Worm (Caenorhabditis elegans) whole organism, L4/young adult: ENCODE results near the gene ZK666.12.

Source experiments
- W03F9.2 ChIP-seq: fragments of 150-350 bp; optimal IDR thresholded peaks from 2 replicates; lab custom pipeline; 2014; ENCODE audit warnings: missing biosample characterization, missing genetic modification characterization
- him-1 ChIP-seq: sonication (generic microtip); optimal IDR thresholded peaks from 2 replicates; lab custom pipeline; 2016; ENCODE audit warnings: missing genotype, missing genetic modification reagents, missing genetic modification characterization, missing compliant biosample characterization

DNA sequence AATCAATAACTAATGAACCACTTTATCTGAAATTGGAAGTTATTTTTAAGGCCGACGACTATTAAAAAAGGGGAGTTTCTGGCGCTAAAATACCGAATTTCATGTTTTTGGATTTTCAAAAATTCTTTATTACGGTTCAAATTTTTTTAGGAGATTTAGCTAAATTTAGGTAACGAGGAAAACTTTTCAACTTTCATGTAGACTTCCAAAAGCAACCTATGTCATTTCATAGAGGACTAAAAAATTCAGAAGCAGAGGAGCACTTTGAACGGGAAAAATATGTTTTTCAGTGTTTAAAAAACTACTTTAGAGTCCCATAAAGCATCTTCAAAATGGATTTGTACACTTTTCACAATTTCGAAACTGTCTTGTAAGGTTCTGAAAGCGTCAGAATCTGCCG lies 17.4 kb downstream of the ZK666.12 start:
- TF ChIP-seq W03F9.2 (tag; lab: Kevin White, UChicago) (no peak), him-1 (tag; lab: Kevin White, UChicago) (no peak)
